Worm (Caenorhabditis elegans) whole organism, early embryonic: ENCODE data around the gene alg-1.
"Not testable (repeated sequence)": the region's sequence is repeated elsewhere in the genome, so short reads cannot be mapped to it uniquely, and the experiment has no call there.

Source experiments
- B0310.2 ChIP-seq: sonication (generic microtip); optimal IDR thresholded peaks from 2 replicates; lab custom pipeline; 2016; ENCODE audit warnings: mild to moderate bottlenecking, missing genetic modification characterization, missing compliant biosample characterization
- F13C5.2 ChIP-seq: sonication (generic microtip); optimal IDR thresholded peaks from 2 replicates; lab custom pipeline; 2017; ENCODE audit warnings: mild to moderate bottlenecking, missing genetic modification characterization, inconsistent platforms, missing compliant biosample characterization
- aly-1 ChIP-seq: sonication (generic microtip); optimal IDR thresholded peaks from 2 replicates; lab custom pipeline; 2016; ENCODE audit warnings: missing genetic modification characterization, missing compliant biosample characterization
- ama-1 ChIP-seq: fragments of 150-350 bp; optimal IDR thresholded peaks from 2 replicates; lab custom pipeline; 2014
- ceh-13 ChIP-seq: fragments of 200-800 bp; sonication (Bioruptor generic); optimal IDR thresholded peaks from 2 replicates; lab custom pipeline; 2018; ENCODE audit warnings: mild to moderate bottlenecking, missing genetic modification characterization, missing compliant biosample characterization
- ceh-36 ChIP-seq: sonication (generic microtip); optimal IDR thresholded peaks from 2 replicates; lab custom pipeline; 2016; ENCODE audit warnings: missing genetic modification characterization, inconsistent platforms, missing compliant biosample characterization
- ets-7 ChIP-seq: sonication (generic microtip); optimal IDR thresholded peaks from 2 replicates; lab custom pipeline; 2016; ENCODE audit warnings: missing genotype, missing genetic modification characterization, missing compliant biosample characterization
- flt-1 ChIP-seq: fragments of 200-800 bp; sonication (Bioruptor generic); IDR thresholded peaks from 2 replicates; pipeline ENCODE4 v1.3.6; 2022; ENCODE audit warnings: missing genetic modification characterization, missing compliant biosample characterization
- hmbx-1 ChIP-seq: sonication (generic microtip); optimal IDR thresholded peaks from 2 replicates; lab custom pipeline; 2016; ENCODE audit warnings: mild to moderate bottlenecking, missing genetic modification characterization, missing compliant biosample characterization
- hmg-4 ChIP-seq: fragments of 200-800 bp; sonication (Bioruptor generic); optimal IDR thresholded peaks from 2 replicates; lab custom pipeline; 2018; ENCODE audit warnings: mild to moderate bottlenecking, missing genetic modification characterization, missing compliant biosample characterization
- hnd-1 ChIP-seq: sonication (generic microtip); optimal IDR thresholded peaks from 2 replicates; lab custom pipeline; 2016; ENCODE audit warnings: missing genetic modification characterization, missing compliant biosample characterization
- pes-1 ChIP-seq: fragments of 200-800 bp; sonication (Bioruptor generic); IDR thresholded peaks from 2 replicates; pipeline ENCODE4 v1.3.6; 2022; ENCODE audit warnings: missing genetic modification reagents, missing genetic modification characterization, missing compliant biosample characterization
- scrt-1 ChIP-seq: fragments of 200-800 bp; sonication (Bioruptor generic); IDR thresholded peaks from 2 replicates; pipeline ENCODE4 v1.3.6; 2022; ENCODE audit warnings: missing genetic modification characterization, missing compliant biosample characterization
- sea-1 ChIP-seq: fragments of 200-800 bp; sonication (Bioruptor generic); conservative IDR thresholded peaks from 2 replicates; pipeline ENCODE4 v1.3.6; 2022; ENCODE audit warnings: missing genetic modification characterization, missing compliant biosample characterization
- tbx-11 ChIP-seq: fragments of 200-800 bp; sonication (Bioruptor generic); IDR thresholded peaks from 2 replicates; pipeline ENCODE4 v1.3.6; 2022; ENCODE audit warnings: missing genetic modification characterization, missing compliant biosample characterization
- tbx-37 ChIP-seq: fragments of 200-800 bp; sonication (Bioruptor generic); conservative IDR thresholded peaks from 2 replicates; pipeline ENCODE4 v1.3.6; 2022; ENCODE audit warnings: missing genetic modification reagents, missing genetic modification characterization, missing compliant biosample characterization
- tra-4 ChIP-seq: sonication (generic microtip); optimal IDR thresholded peaks from 2 replicates; lab custom pipeline; 2017; ENCODE audit warnings: missing genetic modification characterization, missing compliant biosample characterization

Gene alg-1

ce11 chrX:13975314-13975713, 26.4 kb downstream of the alg-1 start, which contains the start of gene F48F7.5:
Gene F48F7.5, plus strand, starts transcription at chrX:13975653.
- TF ChIP-seq ceh-36 = no peak
- TF ChIP-seq F13C5.2 (tag; lab: Kevin White, UChicago) = no peak
- TF ChIP-seq tra-4 (tag; lab: Kevin White, UChicago) = no peak
- no peak for TF ChIP-seq tbx-11 (GFP tag; lab: Robert Waterston, UW)
- TF ChIP-seq pes-1 (GFP tag; lab: Robert Waterston, UW) = no peak
- no peak for TF ChIP-seq hmbx-1 (tag; lab: Kevin White, UChicago)
- no peak for TF ChIP-seq hmg-4 (GFP tag; lab: Kevin White, UChicago)
- no peak for TF ChIP-seq sea-1
- TF ChIP-seq hnd-1 (tag; lab: Kevin White, UChicago) = no peak

DNA sequence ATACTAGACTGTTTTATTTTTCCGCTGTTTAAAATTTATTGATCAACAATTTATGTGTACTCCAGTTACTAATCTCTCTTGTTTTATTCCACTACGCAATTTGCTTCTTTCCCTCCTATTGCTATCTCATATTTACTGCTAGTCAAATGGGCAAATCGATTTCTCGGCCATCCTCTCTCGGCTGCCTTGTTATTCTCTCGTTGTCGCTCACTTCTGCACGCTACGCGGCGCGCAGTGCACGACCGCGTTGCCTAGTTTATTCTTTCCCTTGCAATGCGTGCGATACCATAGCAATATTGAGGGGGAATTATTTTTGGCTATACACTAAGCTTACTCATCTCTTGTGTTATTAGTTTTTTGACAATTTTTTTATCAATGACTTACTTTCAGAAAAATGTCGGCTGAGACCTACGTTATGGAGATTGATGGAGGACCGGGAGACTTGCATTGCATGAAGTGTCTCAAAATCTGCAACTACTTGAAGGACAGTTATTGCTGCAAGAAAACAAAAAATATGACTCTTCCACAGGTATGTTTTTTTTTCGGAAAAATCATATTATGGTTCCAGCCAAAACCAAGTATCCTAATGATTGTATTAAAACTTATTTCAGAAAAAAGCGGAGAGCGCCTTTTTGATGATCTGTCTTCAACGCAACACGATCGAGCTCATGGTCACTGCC, 28.7 kb downstream of the alg-1 start, which contains the start of gene F48F7.6:
Gene F48F7.6, plus strand, starts transcription at position 391 of the 680 bp plus-strand sequence.
- TF ChIP-seq hnd-1 (tag; lab: Kevin White, UChicago) (no peak), ama-1 (lab: Kevin White, UChicago) (no peak), sea-1 (no peak), B0310.2 (tag; lab: Kevin White, UChicago) (no peak), F13C5.2 (tag; lab: Kevin White, UChicago) (peak; percentile 50), ceh-36 (no peak), ets-7 (tag; lab: Kevin White, UChicago) (no peak), hmg-4 (GFP tag; lab: Kevin White, UChicago) (peak; percentile 72), flt-1 (GFP tag; lab: Robert Waterston, UW) (peak; percentile 40; the same call in 1 of the 2 replicates), aly-1 (peak; percentile 60), tbx-37 (GFP tag; lab: Robert Waterston, UW) (no peak)

DNA sequence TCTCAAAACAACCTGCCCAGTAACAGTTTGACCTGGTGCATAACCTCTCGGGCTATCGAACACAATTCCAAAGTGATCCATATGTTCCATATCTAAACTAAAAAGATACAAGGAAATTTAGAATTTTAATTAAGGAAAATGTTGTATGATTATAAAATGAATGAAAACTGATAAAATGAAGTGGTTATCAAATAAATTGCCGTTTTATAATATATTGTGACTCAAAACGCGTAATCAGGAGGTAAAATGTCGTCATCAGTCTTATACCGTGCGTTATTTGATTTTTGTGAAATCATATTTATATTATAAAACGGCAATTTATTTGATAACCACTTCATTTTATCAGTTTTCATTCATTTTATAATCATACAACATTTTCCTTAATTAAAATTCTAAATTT, 31.5 kb downstream of the alg-1 start, which contains the start of gene arrd-24:
Gene arrd-24, minus strand, starts transcription at position 101 of the 400 bp plus-strand sequence.
- TF ChIP-seq ceh-36; aly-1; tbx-37 (GFP tag; lab: Robert Waterston, UW): not testable (repeated sequence)

- no peak for TF ChIP-seq tbx-37 (GFP tag; lab: Robert Waterston, UW)
- no peak for TF ChIP-seq tra-4 (tag; lab: Kevin White, UChicago)
- TF ChIP-seq ets-7 (tag; lab: Kevin White, UChicago) = no peak
- no peak for TF ChIP-seq pes-1 (GFP tag; lab: Robert Waterston, UW)
Observed at ce11 chrX:13986307-13986706, 37.4 kb downstream of the alg-1 start, which contains the start of gene irld-24. Gene irld-24, plus strand, starts transcription at chrX:13986607.

DNA sequence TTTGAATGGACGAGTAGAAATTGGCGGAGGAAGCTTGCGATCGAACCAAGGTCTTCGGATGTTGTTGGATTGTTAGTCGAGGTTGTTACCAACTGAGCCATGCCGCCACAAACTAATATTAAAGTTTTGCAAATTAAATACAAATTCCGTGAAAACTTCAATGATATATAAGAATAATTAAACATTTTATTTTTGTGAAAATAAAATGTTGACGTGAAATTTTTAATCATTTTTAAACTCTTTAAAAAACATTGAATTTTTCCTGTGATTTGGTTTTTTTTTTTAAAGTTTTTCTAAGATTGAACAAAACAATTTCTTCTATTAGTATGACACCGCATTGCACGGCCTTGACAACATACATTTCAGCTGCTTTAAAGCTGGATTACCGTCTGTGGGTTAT, 41.8 kb downstream of the alg-1 start, which contains the start of gene C31E10.11:
Gene C31E10.11, minus strand, starts transcription at position 101 of the 400 bp plus-strand sequence.
- no peak for TF ChIP-seq tbx-37 (GFP tag; lab: Robert Waterston, UW)
- TF ChIP-seq ets-7 (tag; lab: Kevin White, UChicago) = no peak
- TF ChIP-seq hmg-4 (GFP tag; lab: Kevin White, UChicago) = no peak
- no peak for TF ChIP-seq tra-4 (tag; lab: Kevin White, UChicago)
- TF ChIP-seq ceh-13 (GFP tag; lab: Kevin White, UChicago) = no peak
- TF ChIP-seq F13C5.2 (tag; lab: Kevin White, UChicago) = no peak
- no peak for TF ChIP-seq pes-1 (GFP tag; lab: Robert Waterston, UW)
- no peak for TF ChIP-seq aly-1

DNA sequence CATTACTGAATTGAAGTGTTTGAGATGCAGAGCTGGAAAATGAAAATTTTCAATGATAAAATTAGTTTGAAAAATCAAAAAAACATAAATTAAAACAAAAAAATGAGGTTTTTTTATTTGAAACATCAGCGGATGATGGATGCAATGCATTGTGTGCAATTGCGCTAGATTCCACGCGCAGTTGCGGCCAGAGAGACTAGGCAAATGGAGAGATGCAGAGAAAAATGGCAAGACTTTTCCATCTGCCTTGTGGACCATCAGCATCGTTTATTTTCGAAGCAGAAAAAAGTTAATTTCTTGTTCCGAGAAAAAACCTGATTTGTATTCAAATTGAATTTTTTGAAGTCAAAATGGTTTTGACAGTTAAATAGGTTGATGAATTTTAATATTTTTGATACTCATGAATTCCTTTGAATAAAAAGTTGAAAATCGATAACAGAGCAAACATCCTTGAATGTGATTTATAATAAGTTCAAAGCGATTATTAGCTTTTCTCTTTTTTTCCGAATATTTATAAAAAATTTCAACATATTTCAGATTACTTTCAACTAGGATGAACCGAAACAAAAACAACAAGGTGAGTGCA, 47.0 kb downstream of the alg-1 start, which contains the start of the genes C31E10.5 and C31E10.6:
Gene C31E10.5, minus strand, starts transcription at position 32 of the 586 bp plus-strand sequence.
Gene C31E10.6, plus strand, starts transcription at position 536 of the 586 bp plus-strand sequence.
- 0 out of 2 replicates have a peak, but pooled peaks have one; percentile 34 for TF ChIP-seq scrt-1 (GFP tag; lab: Robert Waterston, UW)
- no peak for TF ChIP-seq aly-1
- no peak for TF ChIP-seq sea-1
- TF ChIP-seq ceh-13 (GFP tag; lab: Kevin White, UChicago) = no peak
- TF ChIP-seq hmg-4 (GFP tag; lab: Kevin White, UChicago) = no peak
- TF ChIP-seq F13C5.2 (tag; lab: Kevin White, UChicago) = peak; percentile 66
- 0 out of 2 replicates have a peak, but pooled peaks have one; percentile 9 for TF ChIP-seq tbx-37 (GFP tag; lab: Robert Waterston, UW)
- no peak for TF ChIP-seq ceh-36
- TF ChIP-seq pes-1 (GFP tag; lab: Robert Waterston, UW) = no peak
- TF ChIP-seq tra-4 (tag; lab: Kevin White, UChicago) = no peak
- TF ChIP-seq ets-7 (tag; lab: Kevin White, UChicago) = no peak
- TF ChIP-seq ama-1 (lab: Kevin White, UChicago) = no peak
- TF ChIP-seq tbx-11 (GFP tag; lab: Robert Waterston, UW) = no peak

ce11 chrX:14000198-14000748, 51.4 kb downstream of the alg-1 start:
- TF ChIP-seq sea-1 (no peak), hmg-4 (GFP tag; lab: Kevin White, UChicago) (no peak), ceh-36 (peak; percentile 5), ama-1 (lab: Kevin White, UChicago) (no peak), F13C5.2 (tag; lab: Kevin White, UChicago) (no peak), pes-1 (GFP tag; lab: Robert Waterston, UW) (no peak)
